In genomic region chr3R:18396801-18397604, dm6 we compare ENCODE assay signal across 1 fruit fly cellular context.
TF ChIP-seq lines count a peak whose summit lies in the region.

TSS of gene Vti1b (plus strand) at chr3R:18396995.

TF ChIP-seq in whole organism, embryonic, 481 proteins besides CTCF, POLR2A, EP300 and RAD21 (continued from another document):
- TF ChIP-seq yki (optimal IDR thresholded peaks at IDR 0.05; lab: Kevin White, UChicago) (peak; percentile 41), Meics (GFP tag; optimal IDR thresholded peaks at IDR 0.05; lab: Kevin White, UChicago) (peak; percentile 92), D19B (GFP tag; optimal IDR thresholded peaks at IDR 0.05; lab: Kevin White, UChicago) (peak; percentile 77), CG7745 (tag; optimal IDR thresholded peaks at IDR 0.05; lab: Kevin White, UChicago) (peak; percentile 31), CG8089 (GFP tag; optimal IDR thresholded peaks at IDR 0.05; lab: Kevin White, UChicago) (peak; percentile 93), Deaf1 (tag; optimal IDR thresholded peaks at IDR 0.05; lab: Kevin White, UChicago) (peak; percentile 71), CG9437 (GFP tag; optimal IDR thresholded peaks at IDR 0.05; lab: Kevin White, UChicago) (peak; percentile 81), D19A (tag; optimal IDR thresholded peaks at IDR 0.05; lab: Kevin White, UChicago) (peak; percentile 91), jing (GFP tag; optimal IDR thresholded peaks at IDR 0.05; lab: Kevin White, UChicago) (peak; percentile 91), tna (GFP tag; IDR thresholded peaks at IDR 0.05; lab: Robert Waterston, UW; ENCODE audit: partially characterized antibody) (no peak), CG4820 (GFP tag; optimal IDR thresholded peaks at IDR 0.05; lab: Kevin White, UChicago) (peak; percentile 95), Sox100B (GFP tag; optimal IDR thresholded peaks at IDR 0.05; lab: Kevin White, UChicago) (peak; percentile 91), her (GFP tag; optimal IDR thresholded peaks at IDR 0.05; lab: Kevin White, UChicago) (peak; percentile 85), stwl (tag; optimal IDR thresholded peaks at IDR 0.05; lab: Kevin White, UChicago) (peak; percentile 47), cato (GFP tag; optimal IDR thresholded peaks at IDR 0.05; lab: Kevin White, UChicago; ENCODE audit: borderline replicate concordance) (peak; percentile 88), prd (optimal IDR thresholded peaks at IDR 0.05; lab: Kevin White, UChicago) (no peak), prd (GFP tag; IDR thresholded peaks at IDR 0.05; lab: Robert Waterston, UW) (peak; percentile 96), ro (GFP tag; IDR thresholded peaks at IDR 0.05; lab: Robert Waterston, UW) (peak; percentile 57; the same call in 1 of the 2 replicates), CG4854 (GFP tag; optimal IDR thresholded peaks at IDR 0.05; lab: Kevin White, UChicago) (peak; percentile 90), knrl (GFP tag; IDR thresholded peaks at IDR 0.05; lab: Robert Waterston, UW; ENCODE audit: partially characterized antibody) (no peak), amos (GFP tag; IDR thresholded peaks at IDR 0.05; lab: Robert Waterston, UW; ENCODE audit: partially characterized antibody) (no peak), sens-2 (GFP tag; IDR thresholded peaks at IDR 0.05; lab: Robert Waterston, UW) (peak; percentile 89), CG14710 (tag; optimal IDR thresholded peaks at IDR 0.05; lab: Kevin White, UChicago) (peak; percentile 93), crp (GFP tag; optimal IDR thresholded peaks at IDR 0.05; lab: Kevin White, UChicago) (peak in 1 of 2 experiments; percentile 60), eyg (GFP tag; optimal IDR thresholded peaks at IDR 0.05; lab: Kevin White, UChicago) (peak; percentile 72), kay (GFP tag; optimal IDR thresholded peaks at IDR 0.05; lab: Kevin White, UChicago) (peak; percentile 82), CG31441 (GFP tag; IDR thresholded peaks at IDR 0.05; lab: Robert Waterston, UW) (peak; percentile 86), mirr (GFP tag; optimal IDR thresholded peaks at IDR 0.05; lab: Kevin White, UChicago) (peak; percentile 69), Dip2 (GFP tag; IDR thresholded peaks at IDR 0.05; lab: Robert Waterston, UW) (no peak), Nf-YB (GFP tag; optimal IDR thresholded peaks at IDR 0.05; lab: Kevin White, UChicago) (peak; percentile 82), CG31224 (GFP tag; IDR thresholded peaks at IDR 0.05; lab: Robert Waterston, UW) (peak; percentile 84), sd (tag; optimal IDR thresholded peaks at IDR 0.05; lab: Kevin White, UChicago) (peak; percentile 75), CG4360 (GFP tag; IDR thresholded peaks at IDR 0.05; lab: Robert Waterston, UW) (peak; percentile 82), sim (GFP tag; IDR thresholded peaks at IDR 0.05; lab: Robert Waterston, UW) (peak; percentile 73), CG18599 (GFP tag; optimal IDR thresholded peaks at IDR 0.05; lab: Kevin White, UChicago) (peak; percentile 95), CG12219 (GFP tag; optimal IDR thresholded peaks at IDR 0.05; lab: Kevin White, UChicago) (peak; percentile 92), cad (GFP tag; optimal IDR thresholded peaks at IDR 0.05; lab: Kevin White, UChicago) (no peak), pum (GFP tag; optimal IDR thresholded peaks at IDR 0.05; lab: Kevin White, UChicago) (peak; percentile 93), nau (GFP tag; optimal IDR thresholded peaks at IDR 0.05; lab: Kevin White, UChicago) (peak; percentile 93), zfh2 (GFP tag; optimal IDR thresholded peaks at IDR 0.05; lab: Kevin White, UChicago) (peak; percentile 85), ems (GFP tag; optimal IDR thresholded peaks at IDR 0.05; lab: Kevin White, UChicago) (peak; percentile 91), B-H2 (GFP tag; optimal IDR thresholded peaks at IDR 0.05; lab: Kevin White, UChicago) (peak; percentile 42), kni (GFP tag; optimal IDR thresholded peaks at IDR 0.05; lab: Kevin White, UChicago) (peak; percentile 95), trh (GFP tag; optimal IDR thresholded peaks at IDR 0.05; lab: Kevin White, UChicago) (peak; percentile 63), grau (tag; optimal IDR thresholded peaks at IDR 0.05; lab: Kevin White, UChicago) (peak; percentile 100), fu2 (GFP tag; optimal IDR thresholded peaks at IDR 0.05; lab: Kevin White, UChicago) (peak; percentile 84), CG9876 (GFP tag; optimal IDR thresholded peaks at IDR 0.05; lab: Kevin White, UChicago) (peak; percentile 85), CG32772 (GFP tag; IDR thresholded peaks at IDR 0.05; lab: Robert Waterston, UW) (peak; percentile 91), Sry-β (GFP tag; optimal IDR thresholded peaks at IDR 0.05; lab: Kevin White, UChicago) (peak; percentile 55), CG6791 (GFP tag; IDR thresholded peaks at IDR 0.05; lab: Robert Waterston, UW; ENCODE audit: partially characterized antibody) (no peak), tup (GFP tag; optimal IDR thresholded peaks at IDR 0.05; lab: Kevin White, UChicago) (peak; percentile 79), Trl (optimal IDR thresholded peaks at IDR 0.05; lab: Kevin White, UChicago) (peak; percentile 87 to 94), Trl (GFP tag; optimal IDR thresholded peaks at IDR 0.05; lab: Kevin White, UChicago) (peak; percentile 82), bigmax (GFP tag; optimal IDR thresholded peaks at IDR 0.05; lab: Kevin White, UChicago) (peak; percentile 18), scrt (GFP tag; optimal IDR thresholded peaks at IDR 0.05; lab: Kevin White, UChicago) (peak; percentile 89), CG12299 (tag; optimal IDR thresholded peaks at IDR 0.05; lab: Kevin White, UChicago) (peak; percentile 79), caup (GFP tag; optimal IDR thresholded peaks at IDR 0.05; lab: Kevin White, UChicago; ENCODE audit: severe bottlenecking) (peak; percentile 92), CG4424 (GFP tag; optimal IDR thresholded peaks at IDR 0.05; lab: Kevin White, UChicago) (peak; percentile 96), HmgZ (tag; optimal IDR thresholded peaks at IDR 0.05; lab: Kevin White, UChicago) (peak; percentile 94), CG9215 (GFP tag; IDR thresholded peaks at IDR 0.05; lab: Robert Waterston, UW) (peak; percentile 91), CG4282 (GFP tag; optimal IDR thresholded peaks at IDR 0.05; lab: Kevin White, UChicago) (peak; percentile 74), CG10543 (GFP tag; optimal IDR thresholded peaks at IDR 0.05; lab: Kevin White, UChicago) (peak; percentile 84), z (GFP tag; IDR thresholded peaks at IDR 0.05; lab: Robert Waterston, UW) (peak; percentile 61; the same call in 1 of the 3 replicates), Bgb (GFP tag; IDR thresholded peaks at IDR 0.05; lab: Robert Waterston, UW; ENCODE audit: partially characterized antibody) (0 out of 2 replicates have a peak, but pooled peaks have one; percentile 17), pita (GFP tag; optimal IDR thresholded peaks at IDR 0.05; lab: Kevin White, UChicago) (no peak), CG11504 (tag; optimal IDR thresholded peaks at IDR 0.05; lab: Kevin White, UChicago) (peak; percentile 95), TFAM (GFP tag; optimal IDR thresholded peaks at IDR 0.05; lab: Kevin White, UChicago) (peak; percentile 74), CG14860 (GFP tag; IDR thresholded peaks at IDR 0.05; lab: Robert Waterston, UW; ENCODE audit: partially characterized antibody) (no peak), CG1233 (GFP tag; optimal IDR thresholded peaks at IDR 0.05; lab: Kevin White, UChicago) (peak; percentile 91), zf30C (GFP tag; optimal IDR thresholded peaks at IDR 0.05; lab: Kevin White, UChicago) (no peak), CG6654 (GFP tag; optimal IDR thresholded peaks at IDR 0.05; lab: Kevin White, UChicago) (peak; percentile 81), Doc3 (GFP tag; IDR thresholded peaks at IDR 0.05; lab: Robert Waterston, UW; ENCODE audit: partially characterized antibody) (no peak; the same call in 2 of the 3 replicates), Usf (GFP tag; optimal IDR thresholded peaks at IDR 0.05; lab: Kevin White, UChicago) (peak; percentile 83), dati (GFP tag; IDR thresholded peaks at IDR 0.05; lab: Robert Waterston, UW) (peak; percentile 79), CG3163 (GFP tag; optimal IDR thresholded peaks at IDR 0.05; lab: Kevin White, UChicago) (peak; percentile 84), Atf-2 (GFP tag; optimal IDR thresholded peaks at IDR 0.05; lab: Kevin White, UChicago) (peak; percentile 95), CG12942 (GFP tag; optimal IDR thresholded peaks at IDR 0.05; lab: Kevin White, UChicago) (peak; percentile 90), schlank (tag; optimal IDR thresholded peaks at IDR 0.05; lab: Kevin White, UChicago) (peak; percentile 9), CG13775 (GFP tag; optimal IDR thresholded peaks at IDR 0.05; lab: Kevin White, UChicago) (peak; percentile 88), wor (GFP tag; IDR thresholded peaks at IDR 0.05; lab: Robert Waterston, UW) (peak; percentile 93), YL-1 (GFP tag; optimal IDR thresholded peaks at IDR 0.05; lab: Kevin White, UChicago) (peak; percentile 64), hth (optimal IDR thresholded peaks at IDR 0.05; lab: Kevin White, UChicago) (no peak), CG4328 (GFP tag; optimal IDR thresholded peaks at IDR 0.05; lab: Kevin White, UChicago) (peak; percentile 72), fd96Cb (tag; optimal IDR thresholded peaks at IDR 0.05; lab: Kevin White, UChicago) (peak; percentile 95), CG9609 (GFP tag; optimal IDR thresholded peaks at IDR 0.05; lab: Kevin White, UChicago) (peak; percentile 91), CG6689 (GFP tag; IDR thresholded peaks at IDR 0.05; lab: Robert Waterston, UW) (peak; percentile 93), Rfx (GFP tag; IDR thresholded peaks at IDR 0.05; lab: Robert Waterston, UW) (peak; percentile 92), CG2199 (GFP tag; IDR thresholded peaks at IDR 0.05; lab: Robert Waterston, UW) (peak; percentile 71), CG10147 (GFP tag; optimal IDR thresholded peaks at IDR 0.05; lab: Kevin White, UChicago) (peak; percentile 90), CG34422 (GFP tag; IDR thresholded peaks at IDR 0.05; lab: Robert Waterston, UW) (peak; percentile 89), GATAe (GFP tag; conservative IDR thresholded peaks at IDR 0.05; lab: Robert Waterston, UW) (peak; percentile 71), Hand (GFP tag; optimal IDR thresholded peaks at IDR 0.05; lab: Kevin White, UChicago) (peak; percentile 82), BEAF-32 (GFP tag; optimal IDR thresholded peaks at IDR 0.05; lab: Kevin White, UChicago) (peak; percentile 26), HLHmδ (GFP tag; optimal IDR thresholded peaks at IDR 0.05; lab: Kevin White, UChicago) (peak; percentile 62), CG1792 (GFP tag; optimal IDR thresholded peaks at IDR 0.05; lab: Kevin White, UChicago) (peak; percentile 88), pb (GFP tag; optimal IDR thresholded peaks at IDR 0.05; lab: Kevin White, UChicago) (peak; percentile 71), disco-r (GFP tag; optimal IDR thresholded peaks at IDR 0.05; lab: Kevin White, UChicago) (peak; percentile 84), CG17912 (GFP tag; optimal IDR thresholded peaks at IDR 0.05; lab: Kevin White, UChicago) (peak; percentile 60), Ptx1 (GFP tag; IDR thresholded peaks at IDR 0.05; lab: Robert Waterston, UW) (peak; percentile 97), CG12391 (tag; optimal IDR thresholded peaks at IDR 0.05; lab: Kevin White, UChicago) (peak; percentile 96), Hey (tag; optimal IDR thresholded peaks at IDR 0.05; lab: Kevin White, UChicago) (peak; percentile 0), lmd (GFP tag; IDR thresholded peaks at IDR 0.05; lab: Robert Waterston, UW) (peak; percentile 94), mld (GFP tag; IDR thresholded peaks at IDR 0.05; lab: Robert Waterston, UW; ENCODE audit: partially characterized antibody) (no peak), nerfin-1 (tag; optimal IDR thresholded peaks at IDR 0.05; lab: Kevin White, UChicago) (peak; percentile 89), CG10462 (GFP tag; optimal IDR thresholded peaks at IDR 0.05; lab: Kevin White, UChicago) (peak; percentile 75), CG11560 (tag; IDR thresholded peaks at IDR 0.05; lab: Robert Waterston, UW) (peak; percentile 75; the same call in 2 of the 3 replicates), CG9797 (GFP tag; optimal IDR thresholded peaks at IDR 0.05; lab: Kevin White, UChicago) (peak; percentile 43), org-1 (GFP tag; optimal IDR thresholded peaks at IDR 0.05; lab: Kevin White, UChicago) (peak; percentile 90), ssp (GFP tag; IDR thresholded peaks at IDR 0.05; lab: Robert Waterston, UW) (peak; percentile 87), CG14050 (GFP tag; IDR thresholded peaks at IDR 0.05; lab: Robert Waterston, UW) (peak; percentile 90), MTF-1 (GFP tag; optimal IDR thresholded peaks at IDR 0.05; lab: Kevin White, UChicago; ENCODE audit: borderline replicate concordance) (peak; percentile 79), Hmr (GFP tag; optimal IDR thresholded peaks at IDR 0.05; lab: Kevin White, UChicago) (peak; percentile 90), odd (GFP tag; optimal IDR thresholded peaks at IDR 0.05; lab: Kevin White, UChicago) (peak; percentile 85), ash1 (GFP tag; optimal IDR thresholded peaks at IDR 0.05; lab: Kevin White, UChicago) (peak; percentile 0), lab (GFP tag; optimal IDR thresholded peaks at IDR 0.05; lab: Kevin White, UChicago) (peak; percentile 97)
